Fruit fly (Drosophila melanogaster) whole organism, embryonic: ENCODE data around the gene ocn.

Experiments
- Adf1 ChIP-seq: fragments of 200-800 bp; sonication (Bioruptor generic); IDR thresholded peaks from 2 replicates; pipeline ENCODE4 v1.3.6; 2022; ENCODE audit warnings: missing biosample characterization, missing genetic modification characterization
- CG10267 ChIP-seq: fragments of 200-800 bp; sonication (Bioruptor generic); optimal IDR thresholded peaks from 2 replicates; lab custom pipeline; 2018; ENCODE audit warnings: missing biosample characterization, mild to moderate bottlenecking, missing genetic modification characterization, moderate library complexity
- CG11247 ChIP-seq: fragments of 200-800 bp; sonication (Bioruptor generic); IDR thresholded peaks from 2 replicates; pipeline ENCODE4 v1.3.6; 2022; ENCODE audit warnings: missing biosample characterization, missing genetic modification characterization
- CG12942 ChIP-seq: fragments of 200-800 bp; sonication (Bioruptor generic); optimal IDR thresholded peaks from 3 replicates; lab custom pipeline; 2016; ENCODE audit warnings: missing biosample characterization, missing genetic modification characterization
- CG13775 ChIP-seq: fragments of 200-800 bp; sonication (Bioruptor generic); optimal IDR thresholded peaks from 3 replicates; lab custom pipeline; 2017; ENCODE audit warnings: missing biosample characterization, mild to moderate bottlenecking, missing genetic modification characterization
- CG14710 ChIP-seq: fragments of 200-800 bp; sonication (Bioruptor generic); optimal IDR thresholded peaks from 3 replicates; lab custom pipeline; 2019; ENCODE audit warnings: missing biosample characterization, mild to moderate bottlenecking, missing genetic modification characterization, moderate library complexity
- CG15696 ChIP-seq: fragments of 200-800 bp; sonication (Bioruptor generic); optimal IDR thresholded peaks from 2 replicates; lab custom pipeline; 2019; ENCODE audit warnings: missing biosample characterization, mild to moderate bottlenecking, missing genetic modification characterization, moderate library complexity
- CG17359 ChIP-seq: fragments of 200-800 bp; sonication (Bioruptor generic); optimal IDR thresholded peaks from 3 replicates; lab custom pipeline; 2018; ENCODE audit warnings: missing biosample characterization, mild to moderate bottlenecking, missing genetic modification characterization, moderate library complexity
- CG17612 ChIP-seq: fragments of 200-800 bp; sonication (Bioruptor generic); IDR thresholded peaks from 2 replicates; pipeline ENCODE4 v1.3.6; 2022; ENCODE audit warnings: missing biosample characterization, missing genetic modification characterization
- CG17802 ChIP-seq: fragments of 200-800 bp; sonication (Bioruptor generic); optimal IDR thresholded peaks from 2 replicates; lab custom pipeline; 2018; ENCODE audit warnings: missing biosample characterization, mild to moderate bottlenecking, missing genetic modification characterization, moderate library complexity
- CG18262 ChIP-seq: fragments of 200-800 bp; optimal IDR thresholded peaks from 3 replicates; lab custom pipeline; 2019; ENCODE audit warnings: missing biosample characterization, mild to moderate bottlenecking, missing genetic modification characterization, moderate library complexity
- CG18476 ChIP-seq: fragments of 200-800 bp; sonication (Bioruptor generic); optimal IDR thresholded peaks from 2 replicates; lab custom pipeline; 2016; ENCODE audit warnings: missing biosample characterization, mild to moderate bottlenecking, missing genetic modification characterization
- CG2889 ChIP-seq: fragments of 200-800 bp; sonication (Bioruptor generic); IDR thresholded peaks from 3 replicates; pipeline ENCODE4 v1.3.6; 2022; ENCODE audit warnings: missing biosample characterization, missing genetic modification characterization
- CG4404 ChIP-seq: fragments of 200-800 bp; sonication (Bioruptor generic); IDR thresholded peaks from 2 replicates; pipeline ENCODE4 v1.3.6; 2022; ENCODE audit warnings: missing biosample characterization, missing genetic modification characterization
- CG4820 ChIP-seq: fragments of 200-800 bp; sonication (Bioruptor generic); optimal IDR thresholded peaks from 3 replicates; lab custom pipeline; 2016; ENCODE audit warnings: missing biosample characterization, missing genetic modification characterization
- CG4854 ChIP-seq: fragments of 200-800 bp; sonication (Bioruptor generic); optimal IDR thresholded peaks from 2 replicates; lab custom pipeline; 2016; ENCODE audit warnings: missing biosample characterization, missing genetic modification characterization, inconsistent platforms
- CG5953 ChIP-seq: fragments of 200-800 bp; sonication (Bioruptor generic); IDR thresholded peaks from 2 replicates; pipeline ENCODE4 v1.3.6; 2022; ENCODE audit warnings: missing biosample characterization, missing genetic modification characterization
- CG6683 ChIP-seq: fragments of 200-800 bp; sonication (Bioruptor generic); optimal IDR thresholded peaks from 2 replicates; lab custom pipeline; 2017; ENCODE audit warnings: missing biosample characterization, mild to moderate bottlenecking, missing genetic modification characterization, missing genetic modification reagents
- CG6854 ChIP-seq: fragments of 200-800 bp; sonication (Bioruptor generic); optimal IDR thresholded peaks from 3 replicates; lab custom pipeline; 2017; ENCODE audit warnings: missing biosample characterization, mild to moderate bottlenecking, missing genetic modification characterization
- CG8281 ChIP-seq: fragments of 200-800 bp; sonication (Bioruptor generic); optimal IDR thresholded peaks from 2 replicates; lab custom pipeline; 2018; ENCODE audit warnings: missing biosample characterization, mild to moderate bottlenecking, missing genetic modification characterization, moderate library complexity
- CkIIα-i1 ChIP-seq: fragments of 200-800 bp; sonication (Bioruptor generic); IDR thresholded peaks from 2 replicates; pipeline ENCODE4 v1.3.6; 2022; ENCODE audit warnings: missing biosample characterization, missing genetic modification characterization
- Dek ChIP-seq: fragments of 200-800 bp; sonication (Bioruptor generic); optimal IDR thresholded peaks from 3 replicates; lab custom pipeline; 2019; ENCODE audit warnings: missing biosample characterization, mild to moderate bottlenecking, missing genetic modification characterization, moderate library complexity
- Dip3 ChIP-seq: fragments of 200-800 bp; sonication (Bioruptor generic); optimal IDR thresholded peaks from 3 replicates; lab custom pipeline; 2016; ENCODE audit warnings: missing biosample characterization, missing genetic modification characterization
- Doc2 ChIP-seq: fragments of 200-800 bp; sonication (Bioruptor generic); IDR thresholded peaks from 2 replicates; pipeline ENCODE4 v1.3.6; 2022; ENCODE audit warnings: missing biosample characterization, missing genetic modification characterization
- E2f2 ChIP-seq: fragments of 200-800 bp; sonication (Bioruptor generic); IDR thresholded peaks from 2 replicates; pipeline ENCODE4 v1.3.6; 2022; ENCODE audit warnings: missing biosample characterization, missing genetic modification characterization
- Hsf ChIP-seq: fragments of 200-800 bp; sonication (Bioruptor generic); optimal IDR thresholded peaks from 3 replicates; lab custom pipeline; 2016; ENCODE audit warnings: missing biosample characterization, missing genetic modification characterization
- NC2α ChIP-seq: fragments of 200-800 bp; sonication (Bioruptor generic); optimal IDR thresholded peaks from 2 replicates; lab custom pipeline; 2016; ENCODE audit warnings: missing biosample characterization, missing genetic modification characterization
- NFAT ChIP-seq: fragments of 200-800 bp; sonication (Bioruptor generic); IDR thresholded peaks from 2 replicates; pipeline ENCODE4 v1.3.6; 2022; ENCODE audit warnings: missing biosample characterization, missing genetic modification characterization
- NK7.1 ChIP-seq: fragments of 200-800 bp; sonication (Bioruptor generic); optimal IDR thresholded peaks from 3 replicates; lab custom pipeline; 2016; ENCODE audit warnings: missing biosample characterization, missing genetic modification characterization
- Nf-YA ChIP-seq: fragments of 200-800 bp; sonication (Bioruptor generic); IDR thresholded peaks from 2 replicates; pipeline ENCODE4 v1.3.6; 2022; ENCODE audit warnings: missing biosample characterization, missing genetic modification characterization
- Nf-YB ChIP-seq: fragments of 200-800 bp; sonication (Bioruptor generic); optimal IDR thresholded peaks from 3 replicates; lab custom pipeline; 2019; ENCODE audit warnings: missing biosample characterization, mild to moderate bottlenecking, missing genetic modification characterization, moderate library complexity
- Nf-YC ChIP-seq: fragments of 200-800 bp; optimal IDR thresholded peaks from 3 replicates; lab custom pipeline; 2019; ENCODE audit warnings: missing biosample characterization, mild to moderate bottlenecking, missing genetic modification characterization, moderate library complexity
- Ssrp ChIP-seq: fragments of 200-800 bp; sonication (Bioruptor generic); optimal IDR thresholded peaks from 2 replicates; lab custom pipeline; 2018; ENCODE audit warnings: missing biosample characterization, mild to moderate bottlenecking, missing genetic modification characterization, moderate library complexity
- ato ChIP-seq: fragments of 200-800 bp; sonication (Bioruptor generic); IDR thresholded peaks from 2 replicates; pipeline ENCODE4 v1.3.6; 2022; ENCODE audit warnings: missing biosample characterization, missing genetic modification characterization; ENCODE audit not compliant: partially characterized antibody
- bowl ChIP-seq: fragments of 200-800 bp; sonication (Bioruptor generic); IDR thresholded peaks from 2 replicates; pipeline ENCODE4 v1.3.6; 2022; ENCODE audit warnings: missing biosample characterization, missing genetic modification characterization
- caup ChIP-seq: fragments of 200-800 bp; sonication (Bioruptor generic); optimal IDR thresholded peaks from 3 replicates; lab custom pipeline; 2017; ENCODE audit warnings: missing biosample characterization, mild to moderate bottlenecking, missing genetic modification characterization, moderate library complexity; ENCODE audit not compliant: severe bottlenecking
- dmrt99B ChIP-seq: fragments of 200-800 bp; sonication (Bioruptor generic); optimal IDR thresholded peaks from 2 replicates; lab custom pipeline; 2018; ENCODE audit warnings: missing biosample characterization, mild to moderate bottlenecking, missing genetic modification characterization, moderate library complexity
- ems ChIP-seq: fragments of 200-800 bp; sonication (Bioruptor generic); optimal IDR thresholded peaks from 3 replicates; lab custom pipeline; 2016; ENCODE audit warnings: missing biosample characterization, missing genetic modification characterization
- gcm ChIP-seq: fragments of 200-800 bp; sonication (Bioruptor generic); optimal IDR thresholded peaks from 2 replicates; lab custom pipeline; 2019; ENCODE audit warnings: missing biosample characterization, mild to moderate bottlenecking, missing genetic modification characterization, moderate library complexity
- grau ChIP-seq: fragments of 200-800 bp; optimal IDR thresholded peaks from 3 replicates; lab custom pipeline; 2019; ENCODE audit warnings: missing biosample characterization, mild to moderate bottlenecking, missing genetic modification characterization, moderate library complexity
- gro ChIP-seq: fragments of 200-800 bp; sonication (Bioruptor generic); optimal IDR thresholded peaks from 2 replicates; lab custom pipeline; 2016; ENCODE audit warnings: missing biosample characterization, missing genetic modification characterization
- h ChIP-seq: fragments of >200 bp; optimal IDR thresholded peaks from 2 replicates; lab custom pipeline; 2017
- hbn ChIP-seq: fragments of 200-800 bp; sonication (Bioruptor generic); IDR thresholded peaks from 2 replicates; pipeline ENCODE4 v1.3.6; 2022; ENCODE audit warnings: missing biosample characterization, missing genetic modification characterization; ENCODE audit not compliant: partially characterized antibody
- kah ChIP-seq: fragments of 200-800 bp; sonication (Bioruptor generic); optimal IDR thresholded peaks from 2 replicates; lab custom pipeline; 2018; ENCODE audit warnings: missing biosample characterization, mild to moderate bottlenecking, missing genetic modification characterization
- org-1 ChIP-seq: fragments of 200-800 bp; sonication (Bioruptor generic); optimal IDR thresholded peaks from 2 replicates; lab custom pipeline; 2017; ENCODE audit warnings: missing biosample characterization, missing genetic modification characterization
- pho ChIP-seq: fragments of 200-800 bp; sonication (Bioruptor generic); optimal IDR thresholded peaks from 2 replicates; lab custom pipeline; 2016; ENCODE audit warnings: missing biosample characterization, missing genetic modification characterization
- rib ChIP-seq: fragments of 200-800 bp; sonication (Bioruptor generic); IDR thresholded peaks from 2 replicates; pipeline ENCODE4 v1.3.6; 2022; ENCODE audit warnings: missing biosample characterization, missing genetic modification characterization
- slp2 ChIP-seq: fragments of 200-800 bp; sonication (Bioruptor generic); optimal IDR thresholded peaks from 2 replicates; lab custom pipeline; 2016; ENCODE audit warnings: missing biosample characterization, missing genetic modification characterization
- toy ChIP-seq: fragments of 200-800 bp; sonication (Bioruptor generic); IDR thresholded peaks from 2 replicates; pipeline ENCODE4 v1.3.6; 2022; ENCODE audit warnings: missing biosample characterization, missing genetic modification characterization
- vnd ChIP-seq: fragments of 200-800 bp; sonication (Bioruptor generic); IDR thresholded peaks from 3 replicates; pipeline ENCODE4 v1.3.6; 2022; ENCODE audit warnings: missing biosample characterization, missing genetic modification characterization; ENCODE audit not compliant: partially characterized antibody
- zen ChIP-seq: fragments of 200-800 bp; sonication (Bioruptor generic); optimal IDR thresholded peaks from 3 replicates; lab custom pipeline; 2018; ENCODE audit warnings: missing biosample characterization, mild to moderate bottlenecking, missing genetic modification characterization, moderate library complexity
- zfh2 ChIP-seq: fragments of 200-800 bp; sonication (Bioruptor generic); optimal IDR thresholded peaks from 2 replicates; lab custom pipeline; 2016; ENCODE audit warnings: missing biosample characterization, missing genetic modification characterization

Gene ocn

DNA sequence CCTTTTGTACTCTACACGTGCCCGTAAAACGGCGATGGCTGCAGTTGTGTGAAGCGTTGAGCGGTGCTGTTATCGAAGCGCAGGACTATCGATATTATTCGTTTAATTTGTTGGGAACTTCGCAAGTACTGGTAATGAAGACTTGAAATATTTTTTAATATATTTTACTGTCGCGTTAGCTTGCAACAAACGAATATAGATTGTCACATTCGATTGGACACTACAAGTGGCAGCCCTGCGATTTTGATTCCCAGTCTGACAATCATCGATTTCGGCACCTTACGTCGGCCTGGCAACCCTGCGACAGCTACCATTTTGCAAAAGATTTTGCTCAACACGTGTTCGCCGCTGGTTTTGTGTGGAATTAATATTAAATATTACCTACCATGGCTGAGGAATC lies 32.9 kb downstream of the ocn start, which contains the start of the genes Nlp and Nph (continued):
- no peak for TF ChIP-seq zen
- TF ChIP-seq NFAT: no peak
- TF ChIP-seq Dek (tag; lab: Kevin White, UChicago): no peak
- peak; percentile 32 for TF ChIP-seq CG18262 (tag; lab: Kevin White, UChicago)
- peak; percentile 75 for TF ChIP-seq kah (GFP tag; lab: Kevin White, UChicago)
- TF ChIP-seq CG4820 (GFP tag; lab: Kevin White, UChicago): no peak
- no peak for TF ChIP-seq CG5953 (GFP tag; lab: Robert Waterston, UW)
- no peak for TF ChIP-seq toy
- TF ChIP-seq gro: no peak
- no peak for TF ChIP-seq rib (GFP tag; lab: Robert Waterston, UW)
- no peak for TF ChIP-seq CG17802 (tag; lab: Kevin White, UChicago)
- TF ChIP-seq slp2 (GFP tag; lab: Kevin White, UChicago): no peak
- no peak for TF ChIP-seq CG4404 (GFP tag; lab: Robert Waterston, UW)
- no peak for TF ChIP-seq CkIIα-i1 (GFP tag; lab: Robert Waterston, UW)
- TF ChIP-seq NC2α (GFP tag; lab: Kevin White, UChicago): no peak
- TF ChIP-seq CG12942 (GFP tag; lab: Kevin White, UChicago): no peak
- TF ChIP-seq org-1 (GFP tag; lab: Kevin White, UChicago): no peak
- TF ChIP-seq h (lab: Kevin White, UChicago): no peak
- TF ChIP-seq pho: no peak
- TF ChIP-seq Nf-YB (GFP tag; lab: Kevin White, UChicago): peak; percentile 12
- peak; percentile 36 for TF ChIP-seq Hsf
- TF ChIP-seq Doc2: no peak
- peak; percentile 67 for TF ChIP-seq CG14710
- no peak for TF ChIP-seq NK7.1 (GFP tag; lab: Kevin White, UChicago)
- no peak for TF ChIP-seq CG6854 (GFP tag; lab: Kevin White, UChicago)
- peak; percentile 35 for TF ChIP-seq grau
- no peak for TF ChIP-seq CG15696 (tag; lab: Kevin White, UChicago)
- TF ChIP-seq zfh2 (GFP tag; lab: Kevin White, UChicago): no peak
- TF ChIP-seq CG2889: no peak
- TF ChIP-seq CG8281 (tag; lab: Kevin White, UChicago): no peak
- peak; percentile 88 for TF ChIP-seq hbn (GFP tag; lab: Robert Waterston, UW)
- TF ChIP-seq Nf-YA (GFP tag; lab: Robert Waterston, UW): no peak
- peak; percentile 63 for TF ChIP-seq CG10267 (tag; lab: Kevin White, UChicago)
- TF ChIP-seq E2f2 (GFP tag; lab: Robert Waterston, UW): peak; percentile 45
- no peak for TF ChIP-seq CG4854 (GFP tag; lab: Kevin White, UChicago)
- TF ChIP-seq CG6683: no peak
- TF ChIP-seq Dip3 (GFP tag; lab: Kevin White, UChicago): peak; percentile 15
- TF ChIP-seq caup (GFP tag; lab: Kevin White, UChicago): peak; percentile 22
- no peak for TF ChIP-seq CG11247 (GFP tag; lab: Robert Waterston, UW)
- no peak for TF ChIP-seq dmrt99B (tag; lab: Kevin White, UChicago)
- peak; percentile 32 for TF ChIP-seq CG18476
- TF ChIP-seq CG17612 (GFP tag; lab: Robert Waterston, UW): no peak
- 0 out of 2 replicates have a peak, but pooled peaks have one; percentile 7 for TF ChIP-seq Adf1
- TF ChIP-seq bowl (GFP tag; lab: Robert Waterston, UW): no peak
- peak; percentile 75; the same call in 2 of the 3 replicates for TF ChIP-seq vnd (GFP tag; lab: Robert Waterston, UW)
- no peak for TF ChIP-seq Ssrp
- TF ChIP-seq Nf-YC (tag; lab: Kevin White, UChicago): peak; percentile 39
- peak; percentile 0 for TF ChIP-seq CG17359
- TF ChIP-seq gcm: no peak
- TF ChIP-seq ato (GFP tag; lab: Robert Waterston, UW): peak; percentile 85
- peak; percentile 3 for TF ChIP-seq ems
- TF ChIP-seq CG13775 (GFP tag; lab: Kevin White, UChicago): no peak
